Worm (Caenorhabditis elegans) whole organism, young adult: ENCODE data around the gene flp-17.

Experiments used
- C06A6.2 ChIP-seq: fragments of 200-800 bp; sonication (Bioruptor generic); conservative IDR thresholded peaks from 2 replicates; pipeline ENCODE4 v1.3.6; 2022; ENCODE audit warnings: missing genetic modification characterization, missing compliant biosample characterization
- F10E7.11 ChIP-seq: sonication (generic microtip); optimal IDR thresholded peaks from 2 replicates; lab custom pipeline; 2017; ENCODE audit warnings: mild to moderate bottlenecking, missing genetic modification characterization, moderate library complexity, missing compliant biosample characterization
- Y56A3A.18 ChIP-seq: fragments of 200-800 bp; sonication (Bioruptor generic); IDR thresholded peaks from 2 replicates; pipeline ENCODE4 v1.3.6; 2022; ENCODE audit warnings: missing genetic modification reagents, missing genetic modification characterization, missing compliant biosample characterization
- Y95B8A.8 ChIP-seq: fragments of 200-800 bp; sonication (Bioruptor generic); IDR thresholded peaks from 2 replicates; pipeline ENCODE4 v1.3.6; 2022; ENCODE audit warnings: missing genetic modification reagents, missing genetic modification characterization, missing compliant biosample characterization
- ets-4 ChIP-seq: fragments of 200-800 bp; sonication (Bioruptor generic); optimal IDR thresholded peaks from 2 replicates; lab custom pipeline; 2018; ENCODE audit warnings: mild to moderate bottlenecking, missing genetic modification characterization, missing compliant biosample characterization
- rpc-1 ChIP-seq, 2 experiments: fragments of 150-350 bp in 1 of 2; sonication (generic microtip) in 1 of 2; optimal IDR thresholded peaks; 2 replicates each; lab custom pipeline; 2014 to 2018; ENCODE audit warnings: missing biosample characterization in 1 of 2, missing genetic modification characterization in 1 of 2, missing genetic modification reagents in 1 of 2, missing genotype in 1 of 2

DNA sequence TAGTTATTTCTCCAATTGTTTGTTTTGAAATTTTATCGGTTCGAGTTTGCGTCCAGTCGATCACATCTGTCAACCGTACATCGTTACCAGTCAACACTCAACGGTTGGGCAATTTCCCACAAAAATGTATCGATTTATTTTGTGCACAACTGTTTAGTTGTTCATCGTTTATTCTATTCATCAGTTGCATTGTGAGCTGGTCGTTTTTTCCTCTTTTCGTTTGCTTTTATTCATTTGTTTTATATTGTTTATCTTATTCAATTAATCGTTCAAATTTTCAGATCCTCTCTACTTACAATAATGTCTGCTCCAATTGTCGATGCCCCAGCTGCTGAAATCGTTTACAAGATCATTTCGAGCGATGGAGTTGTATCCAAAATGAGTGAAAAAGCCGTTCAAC is 24.7 kb downstream of the flp-17 start, which contains the start of gene skr-12:
- TF ChIP-seq C06A6.2 (GFP tag; lab: Robert Waterston, UW) (no peak), ets-4 (GFP tag; lab: Kevin White, UChicago) (no peak), Y95B8A.8 (GFP tag; lab: Robert Waterston, UW) (no peak), rpc-1 (optimal IDR thresholded peaks at IDR 0.05; lab: Kevin White, UChicago) (no peak), rpc-1 (tag; optimal IDR thresholded peaks at IDR 0.05; lab: Kevin White, UChicago) (no peak), Y56A3A.18 (GFP tag; lab: Robert Waterston, UW) (no peak), F10E7.11 (tag; lab: Kevin White, UChicago) (no peak)
